Fruit fly (Drosophila melanogaster): ENCODE data around the gene r.
A peak's percentile ranks its signal among the peaks of the same experiment; 100 is the strongest.

The r gene

dm6 chrX:16655724-16656235 is 621 bp downstream of the r start (continued):
- no peak for TF ChIP-seq CG4404 (GFP tag; IDR thresholded peaks at IDR 0.05)
- TF ChIP-seq CG12942 (GFP tag; optimal IDR thresholded peaks at IDR 0.05) = no peak
- no peak for TF ChIP-seq fru (optimal IDR thresholded peaks at IDR 0.05)
- TF ChIP-seq CG10267 (tag; optimal IDR thresholded peaks at IDR 0.05) = no peak
- TF ChIP-seq inv (GFP tag; IDR thresholded peaks at IDR 0.05; ENCODE audit: partially characterized antibody) = no peak
- TF ChIP-seq CG31224 (GFP tag; IDR thresholded peaks at IDR 0.05) = no peak
- no peak for TF ChIP-seq CG7786 (GFP tag; optimal IDR thresholded peaks at IDR 0.05)
- no peak for TF ChIP-seq CG1792 (GFP tag; optimal IDR thresholded peaks at IDR 0.05)
- no peak for TF ChIP-seq ems (GFP tag; optimal IDR thresholded peaks at IDR 0.05)
- TF ChIP-seq onecut (GFP tag; IDR thresholded peaks at IDR 0.05) = no peak
- TF ChIP-seq p53 (GFP tag; optimal IDR thresholded peaks at IDR 0.05) = no peak
- TF ChIP-seq Hr78 (GFP tag; optimal IDR thresholded peaks at IDR 0.05) = no peak
- TF ChIP-seq CG11695 (GFP tag; IDR thresholded peaks at IDR 0.05) = no peak
- no peak for TF ChIP-seq gfzf (GFP tag; optimal IDR thresholded peaks at IDR 0.05)
- TF ChIP-seq Ravus (GFP tag; IDR thresholded peaks at IDR 0.05) = no peak
- TF ChIP-seq sna (GFP tag; IDR thresholded peaks at IDR 0.05; ENCODE audit: partially characterized antibody) = no peak
- TF ChIP-seq gce (GFP tag; IDR thresholded peaks at IDR 0.05) = no peak
- peak; percentile 71 for TF ChIP-seq sug (tag; optimal IDR thresholded peaks at IDR 0.05)
- no peak for TF ChIP-seq nom (GFP tag; optimal IDR thresholded peaks at IDR 0.05)
- peak; percentile 85; the same call in 2 of the 4 replicates for TF ChIP-seq chinmo (GFP tag; IDR thresholded peaks at IDR 0.05; ENCODE audit: partially characterized antibody)
- TF ChIP-seq CG3995 (GFP tag; optimal IDR thresholded peaks at IDR 0.05) = no peak
- no peak for TF ChIP-seq PHDP (tag; optimal IDR thresholded peaks at IDR 0.05)
- no peak for TF ChIP-seq dpn (GFP tag; optimal IDR thresholded peaks at IDR 0.05)
- TF ChIP-seq Vsx1 (GFP tag; optimal IDR thresholded peaks at IDR 0.05) = peak; percentile 61
- TF ChIP-seq Elba2 (GFP tag; optimal IDR thresholded peaks at IDR 0.05) = peak; percentile 97
- no peak for TF ChIP-seq Bgb (GFP tag; IDR thresholded peaks at IDR 0.05; ENCODE audit: partially characterized antibody)
- TF ChIP-seq ind (GFP tag; optimal IDR thresholded peaks at IDR 0.05) = no peak
- no peak for TF ChIP-seq CG4707 (GFP tag; optimal IDR thresholded peaks at IDR 0.05)
- TF ChIP-seq CG7357 (GFP tag; IDR thresholded peaks at IDR 0.05) = no peak
- no peak for TF ChIP-seq CG4282 (GFP tag; optimal IDR thresholded peaks at IDR 0.05)
- no peak for TF ChIP-seq lola (GFP tag; optimal IDR thresholded peaks at IDR 0.05)
- no peak for TF ChIP-seq ftz-f1 (GFP tag; optimal IDR thresholded peaks at IDR 0.05)
- TF ChIP-seq chm (GFP tag; IDR thresholded peaks at IDR 0.05) = peak; percentile 16; the same call in 1 of the 2 replicates
- TF ChIP-seq z (GFP tag; IDR thresholded peaks at IDR 0.05) = no peak
- TF ChIP-seq CG18764 (GFP tag; optimal IDR thresholded peaks at IDR 0.05) = no peak
- TF ChIP-seq crc (GFP tag; optimal IDR thresholded peaks at IDR 0.05) = no peak
- TF ChIP-seq CG10462 (GFP tag; optimal IDR thresholded peaks at IDR 0.05) = no peak
- no peak for TF ChIP-seq Aef1 (GFP tag; IDR thresholded peaks at IDR 0.05)
- no peak for TF ChIP-seq Abd-B (GFP tag; optimal IDR thresholded peaks at IDR 0.05)
- TF ChIP-seq Myb (GFP tag; optimal IDR thresholded peaks at IDR 0.05) = no peak
- no peak for TF ChIP-seq Antp (GFP tag; optimal IDR thresholded peaks at IDR 0.05)
- TF ChIP-seq Trl (optimal IDR thresholded peaks at IDR 0.05) = peak in 1 of 2 experiments; percentile 57
- no peak for TF ChIP-seq Trl (GFP tag; optimal IDR thresholded peaks at IDR 0.05)
- peak; percentile 90 for TF ChIP-seq cg (GFP tag; optimal IDR thresholded peaks at IDR 0.05)
- no peak for TF ChIP-seq CG11723 (GFP tag; optimal IDR thresholded peaks at IDR 0.05)
- no peak for TF ChIP-seq CG13287 (GFP tag; IDR thresholded peaks at IDR 0.05; ENCODE audit: partially characterized antibody)
- TF ChIP-seq dan (GFP tag; IDR thresholded peaks at IDR 0.05) = no peak
- TF ChIP-seq lmd (GFP tag; IDR thresholded peaks at IDR 0.05) = no peak
- TF ChIP-seq wdn (GFP tag; IDR thresholded peaks at IDR 0.05) = no peak
- no peak for TF ChIP-seq Dad (GFP tag; optimal IDR thresholded peaks at IDR 0.05)
- TF ChIP-seq CG43689 (GFP tag; IDR thresholded peaks at IDR 0.05) = no peak
- TF ChIP-seq CG11504 (tag; optimal IDR thresholded peaks at IDR 0.05) = peak; percentile 99
